Fruit fly (Drosophila melanogaster) whole organism, wandering third instar larva: ENCODE results near the gene Rab3-GAP.

Experiments used
- Abd-B ChIP-seq: fragments of >200 bp; optimal IDR thresholded peaks from 2 replicates; lab custom pipeline; 2017; ENCODE audit warnings: missing biosample characterization, missing genetic modification characterization
- CG32264 ChIP-seq: fragments of 200-800 bp; sonication (Bioruptor generic); optimal IDR thresholded peaks from 2 replicates; lab custom pipeline; 2016; ENCODE audit warnings: missing biosample characterization, missing genetic modification characterization
- CG9705 ChIP-seq: fragments of 200-800 bp; sonication (Bioruptor generic); optimal IDR thresholded peaks from 2 replicates; lab custom pipeline; 2018; ENCODE audit warnings: missing biosample characterization, mild to moderate bottlenecking, missing genetic modification characterization
- CrebA ChIP-seq: fragments of 200-800 bp; sonication (Bioruptor generic); optimal IDR thresholded peaks from 2 replicates; lab custom pipeline; 2016; ENCODE audit warnings: missing biosample characterization, mild to moderate bottlenecking, missing genetic modification characterization, borderline replicate concordance
- Dfd ChIP-seq: fragments of >200 bp; optimal IDR thresholded peaks from 2 replicates; lab custom pipeline; 2017; ENCODE audit warnings: missing biosample characterization, missing genetic modification characterization
- Dif ChIP-seq: fragments of 200-275, 200-300 bp; sonication (Bioruptor generic); optimal IDR thresholded peaks from 2 replicates; lab custom pipeline; 2018; ENCODE audit warnings: missing biosample characterization, missing genetic modification characterization; ENCODE audit not compliant: partially characterized antibody
- GATAd ChIP-seq: sonication (Bioruptor generic); optimal IDR thresholded peaks from 2 replicates; lab custom pipeline; 2016; ENCODE audit warnings: missing biosample characterization, missing genetic modification characterization
- HLH106 ChIP-seq: fragments of 200-800 bp; optimal IDR thresholded peaks from 3 replicates; lab custom pipeline; 2019; ENCODE audit warnings: missing biosample characterization, mild to moderate bottlenecking, missing genetic modification characterization, moderate library complexity
- Hnf4 ChIP-seq: fragments of 200-800 bp; sonication (Bioruptor generic); optimal IDR thresholded peaks from 2 replicates; lab custom pipeline; 2016; ENCODE audit warnings: missing biosample characterization, mild to moderate bottlenecking, missing genetic modification characterization
- Hr78 ChIP-seq: fragments of >200 bp; optimal IDR thresholded peaks from 2 replicates; lab custom pipeline; 2017; ENCODE audit warnings: missing biosample characterization, missing genetic modification characterization
- Hr83 ChIP-seq: fragments of 200-300 bp; sonication (Bioruptor generic); optimal IDR thresholded peaks from 2 replicates; lab custom pipeline; 2016; ENCODE audit warnings: missing biosample characterization, mild to moderate bottlenecking, missing genetic modification characterization, moderate library complexity; ENCODE audit not compliant: poor library complexity, severe bottlenecking
- Jra ChIP-seq: sonication (Bioruptor generic); optimal IDR thresholded peaks from 2 replicates; lab custom pipeline; 2016; ENCODE audit warnings: missing biosample characterization, missing genetic modification characterization
- Mio ChIP-seq: sonication (Bioruptor generic); optimal IDR thresholded peaks from 2 replicates; lab custom pipeline; 2016; ENCODE audit warnings: missing biosample characterization, missing genetic modification characterization
- Myc ChIP-seq: fragments of >200 bp; optimal IDR thresholded peaks from 2 replicates; lab custom pipeline; 2017
- N ChIP-seq: fragments of >200 bp; optimal IDR thresholded peaks from 2 replicates; lab custom pipeline; 2018; ENCODE audit warnings: missing biosample characterization, missing external identifiers, missing genetic modification characterization
- OdsH ChIP-seq: fragments of 200-800 bp; sonication (Bioruptor generic); optimal IDR thresholded peaks from 2 replicates; lab custom pipeline; 2016; ENCODE audit warnings: missing biosample characterization, mild to moderate bottlenecking, missing genetic modification characterization
- Rel ChIP-seq, 2 experiments: fragments of 200-800 bp; sonication (Bioruptor generic) in 1 of 2; optimal IDR thresholded peaks; 2 replicates in 1 of 2; 3 replicates in 1 of 2; lab custom pipeline; 2016 to 2019; ENCODE audit warnings: mild to moderate bottlenecking in 2 of 2, missing biosample characterization in 2 of 2, missing genetic modification characterization in 2 of 2, moderate library complexity in 1 of 2
- Sp1 ChIP-seq: fragments of 200-800 bp; sonication (Bioruptor generic); optimal IDR thresholded peaks from 3 replicates; lab custom pipeline; 2019; ENCODE audit warnings: missing biosample characterization, mild to moderate bottlenecking, missing genetic modification characterization, moderate library complexity
- Vsx2 ChIP-seq: fragments of 200-300, 225-300 bp; sonication (Bioruptor generic); optimal IDR thresholded peaks from 2 replicates; lab custom pipeline; 2018; ENCODE audit warnings: missing biosample characterization, missing genetic modification characterization; ENCODE audit not compliant: partially characterized antibody
- br ChIP-seq: fragments of 200-800 bp; sonication (Bioruptor generic); optimal IDR thresholded peaks from 2 replicates; lab custom pipeline; 2016; ENCODE audit warnings: missing biosample characterization, missing genetic modification characterization
- brk ChIP-seq: fragments of 200-800 bp; sonication (Bioruptor generic); optimal IDR thresholded peaks from 2 replicates; lab custom pipeline; 2016; ENCODE audit warnings: missing biosample characterization, mild to moderate bottlenecking, missing genetic modification characterization
- dl ChIP-seq, 2 experiments: fragments of 175-275, 200-275 bp in 1 of 2; fragments of 200-275 bp in 1 of 2; sonication (Bioruptor generic); optimal IDR thresholded peaks; lab custom pipeline; 2018; ENCODE audit warnings: mild to moderate bottlenecking in 2 of 2, missing biosample characterization in 2 of 2, missing genetic modification characterization in 2 of 2, moderate library complexity in 2 of 2; ENCODE audit not compliant: partially characterized antibody in 2 of 2, insufficient read depth in 1 of 2
- dmrt93B ChIP-seq: fragments of 200-800 bp; sonication (Bioruptor generic); optimal IDR thresholded peaks from 2 replicates; lab custom pipeline; 2018; ENCODE audit warnings: missing biosample characterization, mild to moderate bottlenecking, missing genetic modification characterization
- dsf ChIP-seq: sonication (Bioruptor generic); optimal IDR thresholded peaks from 2 replicates; lab custom pipeline; 2016; ENCODE audit warnings: missing biosample characterization, missing genetic modification characterization, borderline replicate concordance
- foxo ChIP-seq, 2 experiments: fragments of 200-800 bp; sonication (Bioruptor generic); optimal IDR thresholded peaks; 2 replicates in 1 of 2; 3 replicates in 1 of 2; lab custom pipeline; 2016 to 2017; ENCODE audit warnings: missing biosample characterization in 2 of 2, missing genetic modification characterization in 2 of 2
- fru ChIP-seq: fragments of 200-800 bp; sonication (Bioruptor generic); optimal IDR thresholded peaks from 3 replicates; lab custom pipeline; 2016; ENCODE audit warnings: missing biosample characterization, mild to moderate bottlenecking, missing genetic modification characterization
- h ChIP-seq: fragments of 200-800 bp; sonication (Bioruptor generic); optimal IDR thresholded peaks from 3 replicates; lab custom pipeline; 2016; ENCODE audit warnings: missing biosample characterization, mild to moderate bottlenecking, missing genetic modification characterization
- jim ChIP-seq: fragments of 175-275, 200-325 bp; sonication (Bioruptor generic); optimal IDR thresholded peaks from 2 replicates; lab custom pipeline; 2016; ENCODE audit warnings: missing biosample characterization, mild to moderate bottlenecking, missing genetic modification characterization
- lola ChIP-seq: fragments of >200 bp; optimal IDR thresholded peaks from 2 replicates; lab custom pipeline; 2017; ENCODE audit warnings: missing biosample characterization, missing genetic modification characterization
- pan ChIP-seq: fragments of >200 bp; optimal IDR thresholded peaks from 2 replicates; lab custom pipeline; 2017
- psq ChIP-seq: fragments of 200-800 bp; sonication (Bioruptor generic); optimal IDR thresholded peaks from 3 replicates; lab custom pipeline; 2017; ENCODE audit warnings: missing biosample characterization, mild to moderate bottlenecking, missing genetic modification characterization, moderate library complexity
- rgr ChIP-seq: fragments of 200-800 bp; sonication (Bioruptor generic); optimal IDR thresholded peaks from 3 replicates; lab custom pipeline; 2016; ENCODE audit warnings: missing biosample characterization, mild to moderate bottlenecking, missing genetic modification characterization
- sage ChIP-seq: fragments of 200-800 bp; sonication (Bioruptor generic); optimal IDR thresholded peaks from 2 replicates; lab custom pipeline; 2016; ENCODE audit warnings: missing biosample characterization, mild to moderate bottlenecking, missing genetic modification characterization
- sv ChIP-seq: fragments of 200-800 bp; sonication (Bioruptor generic); optimal IDR thresholded peaks from 3 replicates; lab custom pipeline; 2016; ENCODE audit warnings: missing biosample characterization, missing genetic modification characterization
- tai ChIP-seq: sonication (Bioruptor generic); optimal IDR thresholded peaks from 2 replicates; lab custom pipeline; 2016; ENCODE audit warnings: missing biosample characterization, missing genetic modification characterization
- usp ChIP-seq: fragments of >200 bp; optimal IDR thresholded peaks from 2 replicates; lab custom pipeline; 2017; ENCODE audit warnings: missing biosample characterization, missing genetic modification characterization
- woc ChIP-seq: sonication (Bioruptor generic); optimal IDR thresholded peaks from 2 replicates; lab custom pipeline; 2016; ENCODE audit warnings: missing biosample characterization, mild to moderate bottlenecking, missing genetic modification characterization

Rab3-GAP gene

dm6 chr2L:12010877-12011666, 51.9 kb downstream of the Rab3-GAP start (continued):
- peak; percentile 84 for TF ChIP-seq sv (GFP tag; lab: Kevin White, UChicago)
- TF ChIP-seq psq (GFP tag; lab: Kevin White, UChicago) = peak; percentile 76
- TF ChIP-seq Dfd (GFP tag; lab: Kevin White, UChicago) = no peak
- TF ChIP-seq Rel (GFP tag; optimal IDR thresholded peaks at IDR 0.05; lab: Kevin White, UChicago) = no peak
- TF ChIP-seq Rel (tag; optimal IDR thresholded peaks at IDR 0.05; lab: Kevin White, UChicago) = peak; percentile 69

- TF ChIP-seq Jra (GFP tag; lab: Kevin White, UChicago) (peak; percentile 51), dsf (no peak), rgr (GFP tag; lab: Kevin White, UChicago) (no peak), tai (no peak), lola (GFP tag; lab: Kevin White, UChicago) (no peak), Dfd (GFP tag; lab: Kevin White, UChicago) (no peak), CrebA (GFP tag; lab: Kevin White, UChicago) (no peak), brk (GFP tag; lab: Kevin White, UChicago) (no peak), psq (GFP tag; lab: Kevin White, UChicago) (peak; percentile 12), usp (GFP tag; lab: Kevin White, UChicago) (no peak), Dif (no peak), CG9705 (GFP tag; lab: Kevin White, UChicago) (no peak), Hr78 (GFP tag; lab: Kevin White, UChicago) (no peak), HLH106 (peak; percentile 13), fru (GFP tag; lab: Kevin White, UChicago) (peak; percentile 17), OdsH (no peak), Myc (lab: Kevin White, UChicago) (no peak), Sp1 (GFP tag; lab: Kevin White, UChicago) (peak; percentile 45), br (GFP tag; lab: Kevin White, UChicago) (peak; percentile 39), Mio (GFP tag; lab: Kevin White, UChicago) (peak; percentile 4), dmrt93B (no peak), pan (lab: Kevin White, UChicago) (no peak), h (GFP tag; lab: Kevin White, UChicago) (peak; percentile 70), sv (GFP tag; lab: Kevin White, UChicago) (no peak), Rel (GFP tag; optimal IDR thresholded peaks at IDR 0.05; lab: Kevin White, UChicago) (no peak), Rel (tag; optimal IDR thresholded peaks at IDR 0.05; lab: Kevin White, UChicago) (peak; percentile 81), GATAd (GFP tag; lab: Kevin White, UChicago) (no peak), N (GFP tag; lab: Kevin White, UChicago) (no peak), jim (no peak), Hnf4 (GFP tag; lab: Kevin White, UChicago) (peak; percentile 49), dl (GFP tag; optimal IDR thresholded peaks at IDR 0.05; lab: Kevin White, UChicago; ENCODE audit: insufficient read depth in 1 of 2, partially characterized antibody in 2 of 2) (peak; percentile 61 to 69), Vsx2 (GFP tag; lab: Kevin White, UChicago) (no peak), sage (GFP tag; lab: Kevin White, UChicago) (no peak), woc (GFP tag; lab: Kevin White, UChicago) (no peak), Abd-B (GFP tag; lab: Kevin White, UChicago) (no peak), CG32264 (GFP tag; lab: Kevin White, UChicago) (no peak), foxo (GFP tag; optimal IDR thresholded peaks at IDR 0.05; lab: Kevin White, UChicago) (peak in 1 of 2 experiments; percentile 22), Hr83 (peak; percentile 57)
- TF ChIP-seq, all 38 proteins: peak for 13
Measured at dm6 chr2L:12010100-12010876, 52.7 kb downstream of the Rab3-GAP start.
